Worm (Caenorhabditis elegans) whole organism, young adult: ENCODE measurements around the gene C05D9.9.

ENCODE experiments used
- C17E4.6 ChIP-seq: fragments of 200-800 bp; sonication (Bioruptor generic); IDR thresholded peaks from 2 replicates; pipeline ENCODE4 v1.3.6; 2022; ENCODE audit warnings: missing genetic modification reagents, missing genetic modification characterization, missing compliant biosample characterization
- F22D6.2 ChIP-seq: sonication (generic microtip); optimal IDR thresholded peaks from 2 replicates; lab custom pipeline; 2016; ENCODE audit warnings: mild to moderate bottlenecking, missing genetic modification characterization, missing compliant biosample characterization
- F57C9.4 ChIP-seq: sonication (generic microtip); optimal IDR thresholded peaks from 2 replicates; lab custom pipeline; 2017; ENCODE audit warnings: mild to moderate bottlenecking, missing genetic modification characterization, missing compliant biosample characterization
- K11D2.4 ChIP-seq: fragments of 200-800 bp; sonication (Bioruptor generic); IDR thresholded peaks from 2 replicates; pipeline ENCODE4 v1.3.6; 2022; ENCODE audit warnings: missing genetic modification reagents, missing genetic modification characterization, missing compliant biosample characterization
- Y95B8A.8 ChIP-seq: fragments of 200-800 bp; sonication (Bioruptor generic); IDR thresholded peaks from 2 replicates; pipeline ENCODE4 v1.3.6; 2022; ENCODE audit warnings: missing genetic modification reagents, missing genetic modification characterization, missing compliant biosample characterization
- ama-1 ChIP-seq, 3 experiments: fragments of 150-350 bp in 1 of 3; sonication (generic microtip) in 2 of 3; optimal IDR thresholded peaks; 2 replicates each; lab custom pipeline; 2014 to 2018; ENCODE audit warnings: missing biosample characterization in 2 of 3, missing genetic modification characterization in 2 of 3, missing genetic modification reagents in 2 of 3
- ekl-4 ChIP-seq: fragments of 200-800 bp; sonication (Bioruptor generic); IDR thresholded peaks from 2 replicates; pipeline ENCODE4 v1.3.6; 2022; ENCODE audit warnings: missing genetic modification reagents, missing genetic modification characterization, missing compliant biosample characterization
- mcd-1 ChIP-seq: fragments of 200-800 bp; sonication (Bioruptor generic); IDR thresholded peaks from 2 replicates; pipeline ENCODE4 v1.3.6; 2022; ENCODE audit warnings: missing genetic modification reagents, missing genetic modification characterization, missing compliant biosample characterization
- pha-4 ChIP-seq: fragments of 150-350 bp; sonication (generic microtip); optimal IDR thresholded peaks from 2 replicates; lab custom pipeline; 2014; ENCODE audit warnings: missing biosample characterization, missing genetic modification reagents, missing genetic modification characterization
- repo-1 ChIP-seq: sonication (generic microtip); optimal IDR thresholded peaks from 2 replicates; lab custom pipeline; 2017; ENCODE audit warnings: mild to moderate bottlenecking, missing genetic modification characterization, missing compliant biosample characterization
- unc-62 ChIP-seq: fragments of 150-350 bp; optimal IDR thresholded peaks from 2 replicates; lab custom pipeline; 2014; ENCODE audit warnings: missing biosample characterization, missing genetic modification reagents, missing genetic modification characterization

DNA sequence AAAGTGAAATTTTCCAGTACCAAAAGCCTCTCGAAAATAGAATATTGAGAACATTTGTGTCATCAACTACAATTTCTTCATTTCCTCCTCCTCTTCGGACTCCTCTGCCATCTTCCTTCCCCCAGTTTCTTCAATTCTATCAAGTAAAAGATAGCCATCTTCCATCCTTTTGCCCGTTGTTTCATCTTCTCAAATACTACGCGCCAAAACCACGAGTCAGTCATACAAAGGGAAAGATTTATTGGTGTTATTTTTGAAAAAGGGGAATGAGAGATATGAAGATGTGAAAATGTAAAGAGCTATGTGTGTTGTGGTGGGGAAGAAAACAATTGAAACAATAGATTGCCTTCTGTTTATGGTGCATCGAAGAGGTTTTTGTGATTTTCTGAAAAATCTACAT lies 1.8 kb downstream of the C05D9.9 start:
- TF ChIP-seq mcd-1 (GFP tag; lab: Robert Waterston, UW) (no peak), C17E4.6 (GFP tag; lab: Robert Waterston, UW) (no peak), F22D6.2 (tag; lab: Kevin White, UChicago) (no peak), ama-1 (optimal IDR thresholded peaks at IDR 0.05; lab: Kevin White, UChicago) (no peak), ama-1 (GFP tag; optimal IDR thresholded peaks at IDR 0.05; lab: Kevin White, UChicago) (no peak), pha-4 (tag; lab: Kevin White, UChicago) (no peak), F57C9.4 (tag; lab: Kevin White, UChicago) (no peak), repo-1 (tag; lab: Kevin White, UChicago) (no peak), Y95B8A.8 (GFP tag; lab: Robert Waterston, UW) (no peak), unc-62 (GFP tag; lab: Kevin White, UChicago) (no peak), K11D2.4 (GFP tag; lab: Robert Waterston, UW) (no peak), ekl-4 (GFP tag; lab: Robert Waterston, UW) (no peak)
